Worm (Caenorhabditis elegans) whole organism, L4 larva: ENCODE measurements around the gene F36H5.14.
A peak's percentile ranks its signal among the peaks of the same experiment; 100 is the strongest.
"Not testable (repeated sequence)": the region's sequence is repeated elsewhere in the genome, so short reads cannot be mapped to it uniquely, and the experiment has no call there.

ENCODE experiments used
- F10B5.3 ChIP-seq: sonication (generic microtip); optimal IDR thresholded peaks from 2 replicates; lab custom pipeline; 2016; ENCODE audit warnings: mild to moderate bottlenecking, missing genetic modification characterization, missing compliant biosample characterization
- F26F4.8 ChIP-seq: fragments of 200-800 bp; sonication (Bioruptor generic); conservative IDR thresholded peaks from 2 replicates; pipeline ENCODE4 v1.3.6; 2022; ENCODE audit warnings: missing genetic modification characterization, missing compliant biosample characterization
- R02D3.7 ChIP-seq: fragments of 150-350 bp; sonication (generic microtip); optimal IDR thresholded peaks from 3 replicates; lab custom pipeline; 2014; ENCODE audit warnings: missing biosample characterization, missing genetic modification characterization
- Y105C5A.15 ChIP-seq: fragments of 200-800 bp; sonication (Bioruptor generic); IDR thresholded peaks from 2 replicates; pipeline ENCODE4 v1.3.6; 2022; ENCODE audit warnings: missing genetic modification characterization, missing compliant biosample characterization
- Y5F2A.4 ChIP-seq: fragments of 200-800 bp; sonication (Bioruptor generic); optimal IDR thresholded peaks from 2 replicates; lab custom pipeline; 2018; ENCODE audit warnings: mild to moderate bottlenecking, missing genetic modification characterization, missing compliant biosample characterization
- ZK337.2 ChIP-seq: fragments of 200-800 bp; sonication (Bioruptor generic); IDR thresholded peaks from 2 replicates; pipeline ENCODE4 v1.3.6; 2022; ENCODE audit warnings: missing genetic modification reagents, missing genetic modification characterization, missing compliant biosample characterization
- aha-1 ChIP-seq: fragments of 150-350 bp; peaks from one replicate; lab custom pipeline; 2014; ENCODE audit warnings: missing biosample characterization, missing genetic modification characterization
- aly-2 ChIP-seq: sonication (generic microtip); optimal IDR thresholded peaks from 2 replicates; lab custom pipeline; 2018; ENCODE audit warnings: missing biosample characterization, missing genetic modification characterization
- ceh-20 ChIP-seq: fragments of 200-800 bp; sonication (Bioruptor generic); IDR thresholded peaks from 2 replicates; pipeline ENCODE4 v1.3.6; 2022; ENCODE audit warnings: missing genetic modification reagents, missing genetic modification characterization, missing compliant biosample characterization
- ces-1 ChIP-seq: fragments of 150-350 bp; sonication (generic microtip); optimal IDR thresholded peaks from 4 replicates; lab custom pipeline; 2014; ENCODE audit warnings: missing biosample characterization, missing genetic modification reagents, missing genetic modification characterization
- cey-2 ChIP-seq: sonication (generic microtip); optimal IDR thresholded peaks from 3 replicates; lab custom pipeline; 2017; ENCODE audit warnings: missing genetic modification characterization, mild to moderate bottlenecking, missing compliant biosample characterization, antibody characterized with exemption, borderline replicate concordance; ENCODE audit not compliant: insufficient read depth
- daf-16 ChIP-seq, 3 experiments: sonication (generic microtip); optimal IDR thresholded peaks; 2 replicates each; lab custom pipeline; 2016 to 2017; ENCODE audit warnings: missing genetic modification characterization in 3 of 3, missing genetic modification reagents in 3 of 3, mild to moderate bottlenecking in 2 of 3, missing compliant biosample characterization in 2 of 3, missing biosample characterization in 1 of 3, moderate library complexity in 1 of 3
- dmd-6 ChIP-seq: fragments of 200-800 bp; sonication (Bioruptor generic); IDR thresholded peaks from 2 replicates; pipeline ENCODE4 v1.3.6; 2022; ENCODE audit warnings: missing genetic modification reagents, missing genetic modification characterization, missing compliant biosample characterization
- dmd-8 ChIP-seq: fragments of 200-800 bp; sonication (Bioruptor generic); IDR thresholded peaks from 2 replicates; pipeline ENCODE4 v1.3.6; 2022; ENCODE audit warnings: missing genetic modification characterization, missing compliant biosample characterization
- dmd-9 ChIP-seq: fragments of 200-800 bp; sonication (Bioruptor generic); IDR thresholded peaks from 2 replicates; pipeline ENCODE4 v1.3.6; 2022; ENCODE audit warnings: missing genetic modification reagents, missing genetic modification characterization, missing compliant biosample characterization
- duxl-1 ChIP-seq: sonication (generic microtip); optimal IDR thresholded peaks from 2 replicates; lab custom pipeline; 2016; ENCODE audit warnings: mild to moderate bottlenecking, missing genetic modification characterization, moderate library complexity, missing compliant biosample characterization; ENCODE audit not compliant: poor library complexity
- egl-27 ChIP-seq: sonication (generic microtip); optimal IDR thresholded peaks from 3 replicates; lab custom pipeline; 2017; ENCODE audit warnings: missing biosample characterization, missing genetic modification reagents, missing genetic modification characterization
- hlh-11 ChIP-seq: fragments of 200-800 bp; sonication (Bioruptor generic); optimal IDR thresholded peaks from 2 replicates; lab custom pipeline; 2018; ENCODE audit warnings: mild to moderate bottlenecking, missing genetic modification characterization, missing compliant biosample characterization
- hmg-1.1 ChIP-seq: fragments of 200-800 bp; sonication (Bioruptor generic); IDR thresholded peaks from 2 replicates; pipeline ENCODE4 v1.3.6; 2022; ENCODE audit warnings: missing genetic modification reagents, missing genetic modification characterization, missing compliant biosample characterization
- lim-7 ChIP-seq: fragments of 200-800 bp; sonication (Bioruptor generic); IDR thresholded peaks from 2 replicates; pipeline ENCODE4 v1.3.6; 2022; ENCODE audit warnings: missing genetic modification characterization, missing compliant biosample characterization
- lin-13 ChIP-seq: fragments of 150-350 bp; optimal IDR thresholded peaks from 2 replicates; lab custom pipeline; 2014; ENCODE audit warnings: missing biosample characterization, missing genetic modification reagents, missing genetic modification characterization
- lin-15B ChIP-seq: fragments of 150-350 bp; sonication (generic microtip); optimal IDR thresholded peaks from 3 replicates; lab custom pipeline; 2014; ENCODE audit warnings: missing biosample characterization, missing genetic modification characterization
- lin-38 ChIP-seq: fragments of 200-800 bp; sonication (Bioruptor generic); IDR thresholded peaks from 2 replicates; pipeline ENCODE4 v1.3.6; 2022; ENCODE audit warnings: missing genetic modification reagents, missing genetic modification characterization, missing compliant biosample characterization
- lsy-2 ChIP-seq, 2 experiments: fragments of 150-350 bp in 1 of 2; sonication (generic microtip) in 1 of 2; optimal IDR thresholded peaks; 2 replicates each; lab custom pipeline; 2014 to 2017; ENCODE audit warnings: missing biosample characterization in 2 of 2, missing genetic modification characterization in 2 of 2
- madf-9 ChIP-seq: fragments of 200-800 bp; sonication (Bioruptor generic); conservative IDR thresholded peaks from 2 replicates; pipeline ENCODE4 v1.3.6; 2022; ENCODE audit warnings: missing genetic modification reagents, missing genetic modification characterization, missing compliant biosample characterization
- mep-1 ChIP-seq: fragments of 150-350 bp; sonication (generic microtip); optimal IDR thresholded peaks from 3 replicates; lab custom pipeline; 2014; ENCODE audit warnings: missing biosample characterization, missing genetic modification characterization
- mxl-3 ChIP-seq: fragments of 200-800 bp; sonication (Bioruptor generic); optimal IDR thresholded peaks from 2 replicates; lab custom pipeline; 2018; ENCODE audit warnings: mild to moderate bottlenecking, missing genetic modification characterization, missing compliant biosample characterization
- nhr-10 ChIP-seq: fragments of 150-350 bp; optimal IDR thresholded peaks from 2 replicates; lab custom pipeline; 2014; ENCODE audit warnings: missing biosample characterization, missing genetic modification characterization
- nhr-102 ChIP-seq: sonication (generic microtip); optimal IDR thresholded peaks from 2 replicates; lab custom pipeline; 2016; ENCODE audit warnings: mild to moderate bottlenecking, missing genetic modification characterization, moderate library complexity, missing compliant biosample characterization
- nhr-111 ChIP-seq: fragments of 200-800 bp; sonication (Bioruptor generic); optimal IDR thresholded peaks from 2 replicates; lab custom pipeline; 2018; ENCODE audit warnings: mild to moderate bottlenecking, missing genetic modification characterization, missing compliant biosample characterization
- nhr-25 ChIP-seq: sonication (generic microtip); optimal IDR thresholded peaks from 2 replicates; lab custom pipeline; 2017; ENCODE audit warnings: missing genetic modification characterization, mild to moderate bottlenecking, missing compliant biosample characterization, antibody characterized with exemption, moderate library complexity, borderline replicate concordance; ENCODE audit not compliant: insufficient read depth
- nhr-28 ChIP-seq: fragments of 150-350 bp; optimal IDR thresholded peaks from 2 replicates; lab custom pipeline; 2014; ENCODE audit warnings: missing biosample characterization, missing genetic modification characterization
- nhr-41 ChIP-seq: fragments of 200-800 bp; sonication (Bioruptor generic); IDR thresholded peaks from 2 replicates; pipeline ENCODE4 v1.3.6; 2022; ENCODE audit warnings: missing genetic modification reagents, missing genetic modification characterization, missing compliant biosample characterization
- nhr-42 ChIP-seq: fragments of 200-800 bp; sonication (Bioruptor generic); IDR thresholded peaks from 2 replicates; pipeline ENCODE4 v1.3.6; 2022; ENCODE audit warnings: missing genetic modification characterization, missing compliant biosample characterization
- nhr-48 ChIP-seq: sonication (generic microtip); optimal IDR thresholded peaks from 2 replicates; lab custom pipeline; 2016; ENCODE audit warnings: mild to moderate bottlenecking, missing genetic modification characterization, missing compliant biosample characterization
- nhr-6 ChIP-seq: fragments of 150-350 bp; optimal IDR thresholded peaks from 2 replicates; lab custom pipeline; 2014; ENCODE audit warnings: missing biosample characterization, missing genetic modification characterization
- php-3 ChIP-seq: fragments of 200-800 bp; sonication (Bioruptor generic); IDR thresholded peaks from 2 replicates; pipeline ENCODE4 v1.3.6; 2022; ENCODE audit warnings: missing genetic modification reagents, missing genetic modification characterization, missing compliant biosample characterization
- pqm-1 ChIP-seq: sonication (generic microtip); optimal IDR thresholded peaks from 2 replicates; lab custom pipeline; 2017; ENCODE audit warnings: missing biosample characterization, missing genetic modification characterization
- spr-1 ChIP-seq: sonication (generic microtip); optimal IDR thresholded peaks from 2 replicates; lab custom pipeline; 2016; ENCODE audit warnings: mild to moderate bottlenecking, missing genetic modification characterization, missing compliant biosample characterization
- tra-1 ChIP-seq: fragments of 200-800 bp; sonication (Bioruptor generic); IDR thresholded peaks from 2 replicates; pipeline ENCODE4 v1.3.6; 2022; ENCODE audit warnings: missing genetic modification reagents, missing genetic modification characterization, missing compliant biosample characterization
- unc-39 ChIP-seq: sonication (generic microtip); optimal IDR thresholded peaks from 2 replicates; lab custom pipeline; 2017; ENCODE audit warnings: missing biosample characterization, missing genetic modification characterization
- unc-62 ChIP-seq, 3 experiments: fragments of 150-350 bp in 1 of 3; sonication (generic microtip); optimal IDR thresholded peaks in 2 of 3; peaks in 1 of 3; 1 replicate in 1 of 3; 2 replicates in 2 of 3; lab custom pipeline; 2014 to 2017; ENCODE audit warnings: missing biosample characterization in 3 of 3, missing genetic modification characterization in 3 of 3, missing genetic modification reagents in 3 of 3, missing genotype in 1 of 3
- zfp-2 ChIP-seq: sonication (generic microtip); optimal IDR thresholded peaks from 2 replicates; lab custom pipeline; 2016; ENCODE audit warnings: mild to moderate bottlenecking, missing genetic modification characterization, missing compliant biosample characterization
- zip-2 ChIP-seq: fragments of 150-350 bp; optimal IDR thresholded peaks from 2 replicates; lab custom pipeline; 2014; ENCODE audit warnings: missing biosample characterization, missing genetic modification characterization

Gene F36H5.14

ce11 chrII:1775234-1775633 lies at the start of gene F36H5.14:
TSS of gene F36H5.14 (plus strand) at chrII:1775534.
- TF ChIP-seq F10B5.3 (tag; lab: Kevin White, UChicago); nhr-41; F26F4.8 (GFP tag; lab: Robert Waterston, UW): not testable (repeated sequence)

DNA sequence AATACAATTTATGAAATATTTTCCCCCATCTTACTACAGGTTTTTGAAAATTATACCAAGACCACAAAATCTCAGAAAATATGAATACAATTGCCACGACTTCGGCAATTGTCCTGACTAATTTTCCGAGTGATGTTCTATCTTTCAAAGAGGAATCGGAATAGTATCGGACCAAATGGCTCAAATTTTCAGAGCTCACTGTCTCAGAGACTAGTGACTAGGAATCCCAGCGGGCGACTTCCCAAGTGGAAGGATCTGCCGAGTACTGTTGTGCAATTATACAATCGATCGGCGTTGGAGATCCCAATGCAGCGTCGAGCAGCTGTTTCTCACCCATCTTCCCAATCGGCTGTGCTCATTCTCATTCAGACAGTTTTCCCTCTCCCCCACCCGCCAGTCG lies 49.6 kb upstream of the F36H5.14 start, which contains the start of gene F45C12.17:
TSS of gene F45C12.17 (plus strand) at position 377 of the 400 bp plus-strand sequence.
- TF ChIP-seq aha-1 (tag; lab: Kevin White, UChicago) (peak; percentile 60), unc-62 (GFP tag; optimal IDR thresholded peaks at IDR 0.05 in 1 of 2; lab: Kevin White, UChicago) (peak in 1 of 2 experiments; percentile 63), unc-62 (tag; optimal IDR thresholded peaks at IDR 0.05; lab: Kevin White, UChicago) (no peak), ZK337.2 (no peak)

- no peak for TF ChIP-seq nhr-42 (GFP tag; lab: Robert Waterston, UW)
- TF ChIP-seq ces-1 (GFP tag; lab: Kevin White, UChicago), result no peak
- TF ChIP-seq lin-15B, result no peak
- TF ChIP-seq ZK337.2, result no peak
- TF ChIP-seq lin-38, result no peak
- no peak for TF ChIP-seq egl-27 (tag; lab: Kevin White, UChicago)
- no peak for TF ChIP-seq unc-62 (GFP tag; optimal IDR thresholded peaks at IDR 0.05 in 1 of 2; lab: Kevin White, UChicago)
- no peak for TF ChIP-seq unc-62 (tag; optimal IDR thresholded peaks at IDR 0.05; lab: Kevin White, UChicago)
- peak; percentile 9 for TF ChIP-seq aha-1 (tag; lab: Kevin White, UChicago)
- no peak for TF ChIP-seq nhr-48 (tag; lab: Kevin White, UChicago)
- TF ChIP-seq ceh-20, result no peak
- TF ChIP-seq nhr-28, result peak; percentile 84
- TF ChIP-seq mep-1, result no peak
- peak; percentile 72 for TF ChIP-seq dmd-6 (GFP tag; lab: Robert Waterston, UW)
- no peak for TF ChIP-seq lin-13 (GFP tag; lab: Kevin White, UChicago)
- peak; percentile 96 for TF ChIP-seq pqm-1 (tag; lab: Kevin White, UChicago)
- TF ChIP-seq unc-39 (tag; lab: Kevin White, UChicago), result no peak
- TF ChIP-seq lim-7, result no peak
- TF ChIP-seq mxl-3 (GFP tag; lab: Kevin White, UChicago), result no peak
- TF ChIP-seq F10B5.3 (tag; lab: Kevin White, UChicago), result no peak
- no peak for TF ChIP-seq nhr-6 (tag; lab: Kevin White, UChicago)
- no peak for TF ChIP-seq lsy-2 (tag; optimal IDR thresholded peaks at IDR 0.05; lab: Kevin White, UChicago)
- TF ChIP-seq dmd-8 (GFP tag; lab: Robert Waterston, UW), result no peak
- TF ChIP-seq aly-2, result no peak
- TF ChIP-seq nhr-111, result no peak
- no peak for TF ChIP-seq nhr-25 (tag; lab: Kevin White, UChicago)
- no peak for TF ChIP-seq tra-1
- no peak for TF ChIP-seq zfp-2 (tag; lab: Kevin White, UChicago)
- TF ChIP-seq nhr-41, result no peak
- no peak for TF ChIP-seq spr-1 (tag; lab: Kevin White, UChicago)
- no peak for TF ChIP-seq Y5F2A.4
- TF ChIP-seq madf-9 (GFP tag; lab: Robert Waterston, UW), result no peak
- no peak for TF ChIP-seq daf-16 (GFP tag; optimal IDR thresholded peaks at IDR 0.05; lab: Kevin White, UChicago)
- TF ChIP-seq daf-16 (tag; optimal IDR thresholded peaks at IDR 0.05; lab: Kevin White, UChicago), result peak; percentile 58
- TF ChIP-seq cey-2 (tag; lab: Kevin White, UChicago), result no peak
- TF ChIP-seq dmd-9 (GFP tag; lab: Robert Waterston, UW), result no peak
- 0 out of 2 replicates have a peak, but pooled peaks have one; percentile 11 for TF ChIP-seq php-3
- TF ChIP-seq nhr-10 (tag; lab: Kevin White, UChicago), result no peak
- no peak for TF ChIP-seq zip-2 (tag; lab: Kevin White, UChicago)
- TF ChIP-seq nhr-102, result no peak
- no peak for TF ChIP-seq Y105C5A.15 (GFP tag; lab: Robert Waterston, UW)
- TF ChIP-seq hlh-11 (tag; lab: Kevin White, UChicago), result peak; percentile 51
- peak; percentile 4 for TF ChIP-seq duxl-1 (tag; lab: Kevin White, UChicago)
- no peak for TF ChIP-seq hmg-1.1 (GFP tag; lab: Robert Waterston, UW)
- TF ChIP-seq R02D3.7 (tag; lab: Kevin White, UChicago), result no peak
- TF ChIP-seq, all 104 proteins: peak for 8
These were observed 47.1 kb upstream of the F36H5.14 start, which contains the start of gene btb-9 for ce11 chrII:1728253-1728652. TSS of gene btb-9 (plus strand) at chrII:1728506.
